Worm (Caenorhabditis elegans) whole organism, late embryonic: ENCODE results near the gene nhr-125.

Source experiments
- C38D4.7 ChIP-seq: fragments of 200-800 bp; sonication (Bioruptor generic); optimal IDR thresholded peaks from 2 replicates; lab custom pipeline; 2018; ENCODE audit warnings: mild to moderate bottlenecking, missing genetic modification characterization, moderate library complexity, missing compliant biosample characterization
- Y22D7AL.16 ChIP-seq: sonication (generic microtip); optimal IDR thresholded peaks from 2 replicates; lab custom pipeline; 2016; ENCODE audit warnings: missing genetic modification characterization, missing compliant biosample characterization
- ama-1 ChIP-seq: fragments of 150-350 bp; optimal IDR thresholded peaks from 2 replicates; lab custom pipeline; 2014
- ceh-14 ChIP-seq: sonication (generic microtip); optimal IDR thresholded peaks from 2 replicates; lab custom pipeline; 2016; ENCODE audit warnings: missing genotype, missing genetic modification characterization, missing compliant biosample characterization
- ceh-19 ChIP-seq: fragments of 200-800 bp; sonication (Bioruptor generic); optimal IDR thresholded peaks from 2 replicates; lab custom pipeline; 2018; ENCODE audit warnings: mild to moderate bottlenecking, missing genetic modification characterization, missing compliant biosample characterization
- ceh-2 ChIP-seq: sonication (generic microtip); optimal IDR thresholded peaks from 2 replicates; lab custom pipeline; 2016; ENCODE audit warnings: missing genotype, missing genetic modification characterization, missing compliant biosample characterization
- ceh-22 ChIP-seq: sonication (generic microtip); optimal IDR thresholded peaks from 2 replicates; lab custom pipeline; 2017; ENCODE audit warnings: missing biosample characterization, missing genetic modification characterization
- ceh-24 ChIP-seq: sonication (generic microtip); optimal IDR thresholded peaks from 2 replicates; lab custom pipeline; 2016; ENCODE audit warnings: mild to moderate bottlenecking, missing genetic modification characterization, missing compliant biosample characterization
- ceh-31 ChIP-seq: sonication (generic microtip); optimal IDR thresholded peaks from 2 replicates; lab custom pipeline; 2016; ENCODE audit warnings: missing genetic modification characterization, missing compliant biosample characterization
- ceh-34 ChIP-seq: sonication (generic microtip); optimal IDR thresholded peaks from 2 replicates; lab custom pipeline; 2016; ENCODE audit warnings: mild to moderate bottlenecking, missing genetic modification characterization, missing compliant biosample characterization
- ceh-45 ChIP-seq: fragments of 200-800 bp; sonication (Bioruptor generic); IDR thresholded peaks from 2 replicates; pipeline ENCODE4 v1.3.6; 2022; ENCODE audit warnings: missing genetic modification reagents, missing genetic modification characterization, missing compliant biosample characterization
- ceh-48 ChIP-seq: sonication (generic microtip); optimal IDR thresholded peaks from 2 replicates; lab custom pipeline; 2016; ENCODE audit warnings: missing genetic modification characterization, inconsistent platforms, missing compliant biosample characterization
- ceh-6 ChIP-seq: fragments of 200-800 bp; sonication (Bioruptor generic); optimal IDR thresholded peaks from 2 replicates; lab custom pipeline; 2018; ENCODE audit warnings: mild to moderate bottlenecking, missing genetic modification characterization, missing compliant biosample characterization
- dmd-4 ChIP-seq: sonication (generic microtip); optimal IDR thresholded peaks from 2 replicates; lab custom pipeline; 2016; ENCODE audit warnings: borderline replicate concordance, missing genetic modification characterization, missing compliant biosample characterization
- elt-2 ChIP-seq: sonication (generic microtip); optimal IDR thresholded peaks from 2 replicates; lab custom pipeline; 2016; ENCODE audit warnings: missing genetic modification reagents, missing genetic modification characterization, missing compliant biosample characterization
- elt-4 ChIP-seq: sonication (generic microtip); optimal IDR thresholded peaks from 2 replicates; lab custom pipeline; 2016; ENCODE audit warnings: missing genetic modification characterization, missing compliant biosample characterization
- eyg-1 ChIP-seq: sonication (generic microtip); optimal IDR thresholded peaks from 2 replicates; lab custom pipeline; 2016; ENCODE audit warnings: missing genotype, missing genetic modification characterization, missing compliant biosample characterization
- hlh-13 ChIP-seq: fragments of 200-800 bp; sonication (Bioruptor generic); optimal IDR thresholded peaks from 2 replicates; lab custom pipeline; 2018; ENCODE audit warnings: mild to moderate bottlenecking, missing genetic modification characterization, missing compliant biosample characterization
- hlh-15 ChIP-seq: sonication (generic microtip); optimal IDR thresholded peaks from 2 replicates; lab custom pipeline; 2016; ENCODE audit warnings: missing genetic modification characterization, missing compliant biosample characterization
- hlh-6 ChIP-seq: sonication (generic microtip); optimal IDR thresholded peaks from 2 replicates; lab custom pipeline; 2016; ENCODE audit warnings: missing genotype, missing genetic modification characterization, missing compliant biosample characterization
- lim-6 ChIP-seq: sonication (generic microtip); optimal IDR thresholded peaks from 2 replicates; lab custom pipeline; 2016; ENCODE audit warnings: missing genetic modification characterization, missing compliant biosample characterization
- lin-11 ChIP-seq: fragments of 200-800 bp; sonication (Bioruptor generic); optimal IDR thresholded peaks from 2 replicates; lab custom pipeline; 2018; ENCODE audit warnings: mild to moderate bottlenecking, missing genetic modification characterization, missing compliant biosample characterization
- nfya-1 ChIP-seq: sonication (generic microtip); optimal IDR thresholded peaks from 2 replicates; lab custom pipeline; 2017; ENCODE audit warnings: missing genetic modification characterization, mild to moderate bottlenecking, missing compliant biosample characterization, antibody characterized with exemption, moderate library complexity
- nhr-11 ChIP-seq: fragments of 150-350 bp; optimal IDR thresholded peaks from 2 replicates; lab custom pipeline; 2014; ENCODE audit warnings: missing biosample characterization, missing genetic modification characterization
- pax-1 ChIP-seq: fragments of 150-350 bp; optimal IDR thresholded peaks from 2 replicates; lab custom pipeline; 2014; ENCODE audit warnings: missing biosample characterization, missing genetic modification characterization
- pqm-1 ChIP-seq: sonication (generic microtip); optimal IDR thresholded peaks from 2 replicates; lab custom pipeline; 2016; ENCODE audit warnings: missing genetic modification characterization, missing compliant biosample characterization
- pros-1 ChIP-seq: fragments of 150-350 bp; optimal IDR thresholded peaks from 2 replicates; lab custom pipeline; 2014; ENCODE audit warnings: missing biosample characterization, missing genetic modification reagents, missing genetic modification characterization
- ref-2 ChIP-seq: sonication (generic microtip); optimal IDR thresholded peaks from 2 replicates; lab custom pipeline; 2016; ENCODE audit warnings: missing genetic modification characterization, missing compliant biosample characterization
- rnt-1 ChIP-seq: sonication (generic microtip); optimal IDR thresholded peaks from 2 replicates; lab custom pipeline; 2016; ENCODE audit warnings: missing genetic modification characterization, missing compliant biosample characterization
- sdc-2 ChIP-seq: sonication (generic microtip); optimal IDR thresholded peaks from 2 replicates; lab custom pipeline; 2016; ENCODE audit warnings: missing genotype, missing genetic modification characterization, missing compliant biosample characterization
- sox-2 ChIP-seq: fragments of 200-800 bp; sonication (Bioruptor generic); IDR thresholded peaks from 2 replicates; pipeline ENCODE4 v1.3.6; 2022; ENCODE audit warnings: missing genetic modification reagents, missing genetic modification characterization, missing compliant biosample characterization
- syd-9 ChIP-seq: sonication (generic microtip); optimal IDR thresholded peaks from 2 replicates; lab custom pipeline; 2016; ENCODE audit warnings: mild to moderate bottlenecking, missing genetic modification characterization, moderate library complexity, missing compliant biosample characterization
- tbx-2 ChIP-seq: sonication (generic microtip); optimal IDR thresholded peaks from 2 replicates; lab custom pipeline; 2016; ENCODE audit warnings: missing genetic modification characterization, missing compliant biosample characterization
- tbx-7 ChIP-seq: sonication (generic microtip); optimal IDR thresholded peaks from 2 replicates; lab custom pipeline; 2016; ENCODE audit warnings: missing genotype, missing genetic modification characterization, missing compliant biosample characterization
- unc-42 ChIP-seq: sonication (generic microtip); optimal IDR thresholded peaks from 2 replicates; lab custom pipeline; 2016; ENCODE audit warnings: missing genotype, missing genetic modification characterization, missing compliant biosample characterization
- unc-55 ChIP-seq: sonication (generic microtip); optimal IDR thresholded peaks from 2 replicates; lab custom pipeline; 2017; ENCODE audit warnings: missing biosample characterization, missing genetic modification reagents, missing genetic modification characterization
- unc-86 ChIP-seq: sonication (generic microtip); optimal IDR thresholded peaks from 2 replicates; lab custom pipeline; 2016; ENCODE audit warnings: missing genetic modification characterization, missing compliant biosample characterization

nhr-125 gene

DNA sequence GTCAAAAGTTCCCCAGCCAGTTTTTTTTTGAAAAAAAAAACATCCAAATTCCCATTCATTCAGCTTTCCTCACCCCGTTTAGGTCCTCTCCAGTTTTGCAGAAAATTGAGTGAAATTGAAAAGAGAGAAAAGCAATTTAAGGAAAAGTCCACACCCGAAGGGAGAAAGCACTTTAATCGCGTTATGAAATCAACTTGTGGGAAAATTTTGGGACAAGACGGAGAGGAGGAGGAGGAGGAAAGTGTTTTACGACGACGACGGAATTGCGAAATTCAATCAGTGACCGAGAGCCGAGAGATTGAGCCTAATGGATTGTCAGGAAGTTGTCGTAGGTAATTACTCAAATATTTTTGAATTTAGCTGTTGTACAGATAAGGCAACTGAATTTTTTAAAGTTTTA is 32.1 kb upstream of the nhr-125 start:
- TF ChIP-seq ceh-14 (tag; lab: Kevin White, UChicago), result peak; percentile 75
- TF ChIP-seq tbx-7 (tag; lab: Kevin White, UChicago), result no peak
- TF ChIP-seq hlh-15 (tag; lab: Kevin White, UChicago), result no peak
- TF ChIP-seq unc-42, result peak; percentile 99
- peak; percentile 61 for TF ChIP-seq ceh-31 (tag; lab: Kevin White, UChicago)
- no peak for TF ChIP-seq ceh-24 (tag; lab: Kevin White, UChicago)

DNA sequence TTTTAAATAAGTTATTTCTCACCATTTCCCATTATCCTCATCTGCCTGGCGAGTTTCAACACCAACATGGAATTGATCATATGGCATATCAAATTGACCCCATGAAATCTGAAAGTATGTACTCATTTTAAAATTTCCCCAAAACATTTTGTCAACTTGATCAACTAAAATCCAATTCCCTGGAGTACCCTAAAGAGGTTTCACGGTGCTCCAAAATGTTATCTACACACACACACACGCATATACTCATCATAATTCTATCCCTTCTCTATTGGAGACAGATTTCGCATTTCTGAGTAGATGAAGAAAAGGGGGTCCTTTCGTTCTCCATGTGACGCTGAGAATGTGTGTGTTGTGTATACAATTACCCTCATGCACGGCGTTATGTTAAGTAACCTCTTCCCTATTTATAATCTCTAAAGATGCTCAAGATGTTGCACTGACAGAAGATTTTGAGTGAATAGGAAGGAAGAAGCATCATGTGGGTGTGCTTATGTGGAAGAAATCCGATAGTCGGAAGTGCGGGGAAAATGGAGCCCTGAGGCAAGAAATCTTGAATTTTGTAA is 30.8 kb upstream of the nhr-125 start:
- TF ChIP-seq ceh-34 (tag; lab: Kevin White, UChicago), result peak; percentile 59
- TF ChIP-seq hlh-6, result no peak
- peak; percentile 85 for TF ChIP-seq unc-42

DNA sequence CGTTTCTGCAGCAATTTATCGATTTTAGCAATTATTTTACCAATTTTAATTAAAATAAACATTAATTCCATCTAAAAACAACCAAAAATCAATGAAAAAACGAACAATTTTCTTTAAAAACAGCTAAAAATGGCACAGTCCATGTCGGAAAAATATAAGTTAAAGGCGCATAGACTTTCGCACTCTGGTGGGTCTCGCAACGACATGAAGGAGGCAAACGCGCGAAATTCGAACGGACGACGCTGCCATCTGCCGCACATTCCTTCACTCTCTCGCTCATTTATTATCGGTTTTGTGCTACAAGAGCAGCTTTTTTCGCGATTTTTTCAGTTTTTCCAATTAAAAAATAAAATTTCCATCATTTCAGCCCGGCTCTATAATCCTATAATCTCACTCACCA is 21.5 kb upstream of the nhr-125 start, which contains the start of gene mcm-7:
Gene mcm-7, plus strand, starts transcription at position 368 of the 400 bp plus-strand sequence.
- TF ChIP-seq ama-1 (lab: Kevin White, UChicago), result no peak
- no peak for TF ChIP-seq hlh-15 (tag; lab: Kevin White, UChicago)
- TF ChIP-seq sox-2 (GFP tag; lab: Robert Waterston, UW), result no peak
- TF ChIP-seq elt-4 (tag; lab: Kevin White, UChicago), result no peak
- no peak for TF ChIP-seq C38D4.7 (GFP tag; lab: Kevin White, UChicago)
- TF ChIP-seq lim-6 (tag; lab: Kevin White, UChicago), result no peak
- TF ChIP-seq unc-42, result no peak
- TF ChIP-seq pqm-1 (tag; lab: Kevin White, UChicago), result no peak
- TF ChIP-seq tbx-7 (tag; lab: Kevin White, UChicago), result no peak
- TF ChIP-seq syd-9, result no peak
- peak; percentile 55 for TF ChIP-seq nfya-1
- TF ChIP-seq hlh-13, result no peak
- TF ChIP-seq ceh-22, result no peak
- no peak for TF ChIP-seq ceh-19 (GFP tag; lab: Kevin White, UChicago)
- peak; percentile 26 for TF ChIP-seq pax-1
- no peak for TF ChIP-seq pros-1 (tag; lab: Kevin White, UChicago)
- no peak for TF ChIP-seq lin-11 (tag; lab: Kevin White, UChicago)
- TF ChIP-seq unc-55 (GFP tag; lab: Kevin White, UChicago), result no peak
- no peak for TF ChIP-seq unc-86
- peak; percentile 29 for TF ChIP-seq tbx-2
- peak; percentile 9 for TF ChIP-seq elt-2 (tag; lab: Kevin White, UChicago)
- no peak for TF ChIP-seq nhr-11 (tag; lab: Kevin White, UChicago)
- TF ChIP-seq rnt-1 (tag; lab: Kevin White, UChicago), result no peak
- no peak for TF ChIP-seq Y22D7AL.16 (tag; lab: Kevin White, UChicago)
- peak; percentile 40 for TF ChIP-seq ceh-31 (tag; lab: Kevin White, UChicago)
- no peak for TF ChIP-seq ceh-45
- TF ChIP-seq ref-2, result no peak
- TF ChIP-seq hlh-6, result no peak
- TF ChIP-seq ceh-2 (tag; lab: Kevin White, UChicago), result no peak
- TF ChIP-seq sdc-2 (tag; lab: Kevin White, UChicago), result no peak

DNA sequence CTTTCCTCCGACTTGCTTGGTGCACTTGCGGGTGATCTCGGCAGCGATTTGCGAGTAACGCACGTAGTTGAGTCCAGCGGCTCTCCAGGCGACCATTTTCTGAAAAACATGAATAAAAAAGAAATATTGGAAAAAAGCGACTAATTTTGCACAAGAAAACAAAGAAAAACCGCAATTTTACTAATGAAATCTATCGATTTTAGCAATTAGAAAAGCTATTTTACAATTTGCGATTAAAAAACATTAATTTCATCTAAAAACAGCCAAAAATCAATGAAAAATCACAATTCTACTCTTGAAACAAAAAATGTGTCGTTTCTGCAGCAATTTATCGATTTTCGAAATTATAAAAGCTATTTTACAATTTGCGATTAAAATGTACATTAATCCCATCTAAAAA is 21.0 kb upstream of the nhr-125 start, which contains the start of gene hpo-18:
Gene hpo-18, minus strand, starts transcription at position 101 of the 400 bp plus-strand sequence.
- TF ChIP-seq ref-2 (no peak), Y22D7AL.16 (tag; lab: Kevin White, UChicago) (no peak), eyg-1 (no peak), nhr-11 (tag; lab: Kevin White, UChicago) (no peak), ceh-22 (no peak), dmd-4 (tag; lab: Kevin White, UChicago) (no peak), ceh-48 (tag; lab: Kevin White, UChicago) (no peak), ceh-14 (tag; lab: Kevin White, UChicago) (no peak), syd-9 (no peak), ceh-6 (GFP tag; lab: Kevin White, UChicago) (no peak)
